Worm (Caenorhabditis elegans): Measurements from ENCODE around the gene C24D10.5.

ce11 chrIV:5133791-5134370 lies 16.0 kb upstream of the C24D10.5 start:
- TF ChIP-seq ceh-100 (GFP tag; IDR thresholded peaks at IDR 0.05), result no peak
- no peak for TF ChIP-seq ama-1 (optimal IDR thresholded peaks at IDR 0.05)
- TF ChIP-seq ama-1 (GFP tag; optimal IDR thresholded peaks at IDR 0.05), result no peak
- no peak for TF ChIP-seq bed-1 (GFP tag; IDR thresholded peaks at IDR 0.05)
- TF ChIP-seq hlh-26 (GFP tag; conservative IDR thresholded peaks at IDR 0.05), result no peak
- no peak for TF ChIP-seq F57A8.1 (GFP tag; optimal IDR thresholded peaks at IDR 0.05)
- no peak for TF ChIP-seq rec-8 (tag; optimal IDR thresholded peaks at IDR 0.05)
- no peak for TF ChIP-seq ZK185.1 (tag; optimal IDR thresholded peaks at IDR 0.05; ENCODE audit: poor library complexity, severe bottlenecking)
- no peak for TF ChIP-seq mcd-1 (GFP tag; IDR thresholded peaks at IDR 0.05)
